Fruit fly (Drosophila melanogaster): ENCODE data around the gene CG7458.

DNA sequence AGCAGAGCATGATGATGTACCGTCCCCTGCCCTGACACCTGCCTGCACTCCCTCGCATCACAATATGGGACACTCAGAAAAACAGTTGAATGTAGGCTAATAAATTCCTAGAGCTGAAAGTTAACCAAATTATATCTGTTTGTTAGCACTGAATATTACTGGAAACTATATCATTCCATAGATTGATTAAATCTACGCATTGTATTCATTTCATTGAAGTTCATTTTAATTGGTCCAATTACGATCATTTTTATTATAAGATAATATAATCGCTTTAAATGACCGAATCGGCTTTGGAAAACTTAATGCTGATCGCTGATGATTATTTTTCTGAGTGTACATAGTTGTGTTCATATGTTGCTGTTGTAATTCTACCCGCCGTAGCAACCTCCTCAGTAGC is 36.3 kb upstream of the CG7458 start:
- TF ChIP-seq toe (GFP tag; optimal IDR thresholded peaks at IDR 0.05): no peak
- TF ChIP-seq cnc (optimal IDR thresholded peaks at IDR 0.05): no peak
- TF ChIP-seq kay (GFP tag; ENCODE audit: borderline replicate concordance): no peak
- TF ChIP-seq bab1 (GFP tag; optimal IDR thresholded peaks at IDR 0.05): no peak
- no peak for TF ChIP-seq Clk (GFP tag; optimal IDR thresholded peaks at IDR 0.05)
- TF ChIP-seq ovo (GFP tag; optimal IDR thresholded peaks at IDR 0.05): no peak
